Worm (Caenorhabditis elegans): ENCODE results near the gene npp-3.

Gene npp-3

DNA sequence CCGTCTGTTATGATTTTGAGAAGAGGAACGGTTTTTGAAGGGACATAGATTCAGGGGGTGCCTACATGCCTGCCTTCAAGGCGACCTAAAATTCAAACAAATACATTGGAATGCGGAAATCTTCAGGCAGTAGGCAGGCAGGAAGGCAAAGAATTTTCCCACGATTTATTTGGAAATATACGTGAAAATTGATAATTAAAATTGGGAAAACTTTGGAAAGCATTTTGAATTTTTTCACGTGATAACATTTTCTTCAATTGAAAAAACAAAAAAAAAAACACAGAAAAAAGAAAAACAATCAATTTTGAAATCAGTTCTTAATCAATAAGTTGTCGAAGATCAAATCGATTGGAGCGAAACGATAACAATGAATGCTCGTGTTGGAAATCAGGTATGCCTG is 31.6 kb upstream of the npp-3 start, which contains the start of gene ZK930.4:
ZK930.4 (plus strand) TSS at position 301 of the 400 bp plus-strand sequence.
- TF ChIP-seq lin-39 (tag; optimal IDR thresholded peaks at IDR 0.05), result no peak
- TF ChIP-seq lsy-2 (tag; optimal IDR thresholded peaks at IDR 0.05), result no peak
- TF ChIP-seq egl-27 (tag; optimal IDR thresholded peaks at IDR 0.05), result no peak
- TF ChIP-seq nhr-25 (tag; optimal IDR thresholded peaks at IDR 0.05), result no peak
- TF ChIP-seq nhr-129 (tag; optimal IDR thresholded peaks at IDR 0.05), result no peak
- TF ChIP-seq skn-1 (tag; optimal IDR thresholded peaks at IDR 0.05), result no peak
- no peak for TF ChIP-seq mab-5 (tag; optimal IDR thresholded peaks at IDR 0.05)
- TF ChIP-seq sma-3 (GFP tag; optimal IDR thresholded peaks at IDR 0.05), result no peak
- no peak for TF ChIP-seq ceh-16 (tag; optimal IDR thresholded peaks at IDR 0.05)
- TF ChIP-seq unc-62 (GFP tag; optimal IDR thresholded peaks at IDR 0.05), result no peak

DNA sequence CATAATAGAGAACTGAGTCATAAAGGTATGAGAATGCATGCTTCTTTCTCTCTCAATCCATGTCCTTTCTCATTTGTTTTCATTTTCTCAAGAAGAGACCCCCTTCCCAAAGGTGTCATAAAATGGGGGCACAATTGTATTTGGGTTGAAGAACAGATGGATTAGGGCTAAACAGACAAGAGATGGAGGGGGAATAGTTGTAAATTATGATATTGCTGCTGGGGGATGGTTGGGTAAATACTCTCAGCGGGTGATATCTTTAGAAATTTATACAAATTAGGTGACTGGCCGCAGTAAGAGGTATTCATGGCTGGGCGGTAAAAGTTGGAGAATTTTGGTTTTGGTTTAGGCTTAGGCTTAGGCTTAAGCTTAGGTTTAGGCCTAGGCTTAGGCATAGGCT is 30.4 kb upstream of the npp-3 start:
- TF ChIP-seq sma-3 (GFP tag; optimal IDR thresholded peaks at IDR 0.05) (no peak), mab-5 (tag; optimal IDR thresholded peaks at IDR 0.05) (no peak), unc-39 (tag; optimal IDR thresholded peaks at IDR 0.05) (no peak), nhr-77 (tag; optimal IDR thresholded peaks at IDR 0.05) (no peak), gmeb-1 (tag; optimal IDR thresholded peaks at IDR 0.05) (no peak), sem-4 (tag; optimal IDR thresholded peaks at IDR 0.05) (no peak), lin-11 (tag; optimal IDR thresholded peaks at IDR 0.05) (no peak), blmp-1 (tag; optimal IDR thresholded peaks at IDR 0.05; ENCODE audit: insufficient read depth) (no peak), nhr-11 (tag; optimal IDR thresholded peaks at IDR 0.05) (no peak)

DNA sequence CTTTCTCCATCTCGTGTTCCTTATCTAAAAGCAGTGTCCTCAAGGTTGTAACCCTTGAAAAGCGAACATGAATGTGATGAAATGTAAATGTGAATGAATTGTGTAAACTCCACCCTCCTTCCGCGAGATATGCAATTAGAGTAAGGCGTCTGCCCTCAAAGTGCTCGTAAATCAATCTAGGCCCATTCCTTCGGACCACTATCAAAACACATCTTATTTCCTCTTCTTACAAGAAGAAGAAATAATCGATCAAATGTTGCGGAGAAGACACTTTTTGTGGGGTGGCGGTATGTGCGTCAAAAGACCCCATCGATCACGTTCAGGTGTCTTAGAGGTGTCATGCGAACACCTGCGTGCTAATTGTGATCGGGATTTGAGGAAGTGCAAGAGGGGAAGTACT is 27.6 kb upstream of the npp-3 start:
- TF ChIP-seq nhr-129 (tag; optimal IDR thresholded peaks at IDR 0.05), result no peak
- no peak for TF ChIP-seq C34F6.9 (tag; optimal IDR thresholded peaks at IDR 0.05)
- TF ChIP-seq dmd-4 (tag; optimal IDR thresholded peaks at IDR 0.05), result no peak
- TF ChIP-seq mab-5 (tag; optimal IDR thresholded peaks at IDR 0.05), result peak; percentile 26

DNA sequence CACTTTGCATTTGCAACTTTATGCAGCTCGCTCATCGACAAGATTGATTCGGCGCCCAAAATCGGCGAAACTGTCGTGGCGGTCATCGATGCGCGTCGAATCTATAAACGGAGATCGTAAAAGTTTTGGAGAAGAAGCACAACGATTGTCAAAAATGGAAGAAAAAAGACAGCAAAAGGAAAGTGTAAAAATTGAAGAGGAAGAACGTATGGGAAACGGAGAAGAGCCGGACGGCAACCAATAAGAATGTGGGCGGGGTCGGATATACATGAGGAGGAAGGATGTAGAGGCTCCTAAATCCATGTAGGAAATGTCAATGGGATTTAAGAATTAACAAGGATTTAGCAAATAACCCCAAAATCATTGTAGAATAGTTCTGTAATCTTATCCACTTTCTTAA is 26.5 kb upstream of the npp-3 start, which contains the start of gene vab-23:
vab-23 (minus strand) TSS at position 101 of the 400 bp plus-strand sequence.
- no peak for TF ChIP-seq egl-27 (tag; optimal IDR thresholded peaks at IDR 0.05)
- no peak for TF ChIP-seq mbf-1 (tag; optimal IDR thresholded peaks at IDR 0.05)
- TF ChIP-seq nhr-77 (tag; optimal IDR thresholded peaks at IDR 0.05), result no peak
- TF ChIP-seq gmeb-1 (tag; optimal IDR thresholded peaks at IDR 0.05), result no peak
- no peak for TF ChIP-seq sma-3 (GFP tag; optimal IDR thresholded peaks at IDR 0.05)
- no peak for TF ChIP-seq unc-55 (GFP tag; optimal IDR thresholded peaks at IDR 0.05)
- TF ChIP-seq peb-1 (tag; optimal IDR thresholded peaks at IDR 0.05), result no peak
- TF ChIP-seq lin-13 (GFP tag; optimal IDR thresholded peaks at IDR 0.05), result no peak
- no peak for TF ChIP-seq ama-1 (optimal IDR thresholded peaks at IDR 0.05)
- no peak for TF ChIP-seq nhr-25 (tag; optimal IDR thresholded peaks at IDR 0.05)
- no peak for TF ChIP-seq nhr-237 (tag; optimal IDR thresholded peaks at IDR 0.05)
- TF ChIP-seq Y55F3AM.14 (GFP tag; optimal IDR thresholded peaks at IDR 0.05), result no peak
- no peak for TF ChIP-seq C34F6.9 (tag; optimal IDR thresholded peaks at IDR 0.05)
- no peak for TF ChIP-seq blmp-1 (tag; optimal IDR thresholded peaks at IDR 0.05; ENCODE audit: insufficient read depth)
- TF ChIP-seq nhr-11 (tag; optimal IDR thresholded peaks at IDR 0.05), result no peak
- TF ChIP-seq ZK546.5 (tag; optimal IDR thresholded peaks at IDR 0.05), result no peak
- no peak for TF ChIP-seq elt-3 (tag; optimal IDR thresholded peaks at IDR 0.05)
- no peak for TF ChIP-seq nhr-21 (tag; optimal IDR thresholded peaks at IDR 0.05)
- TF ChIP-seq ceh-82 (tag; optimal IDR thresholded peaks at IDR 0.05), result no peak
- no peak for TF ChIP-seq nhr-12 (tag; optimal IDR thresholded peaks at IDR 0.05)

DNA sequence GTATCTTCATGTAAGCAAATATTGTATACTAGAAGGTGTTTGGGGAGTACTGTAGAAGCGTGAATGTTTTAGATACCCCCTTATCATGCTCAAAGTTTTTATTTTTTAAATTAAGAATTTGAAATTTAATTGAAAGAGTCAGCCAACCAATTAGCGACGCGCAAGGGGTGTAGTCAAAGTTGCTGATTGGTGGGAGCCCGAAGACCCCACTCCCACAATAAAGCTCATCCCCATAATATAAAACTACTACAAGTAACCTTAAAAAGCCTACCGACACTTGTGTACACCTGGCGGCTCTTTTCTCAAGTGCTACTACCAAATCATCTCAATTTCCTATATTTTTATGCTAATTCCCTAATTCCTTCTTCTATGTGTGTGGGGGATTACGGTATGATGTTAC is 25.2 kb upstream of the npp-3 start:
- TF ChIP-seq unc-39 (tag; optimal IDR thresholded peaks at IDR 0.05) (no peak), gmeb-1 (tag; optimal IDR thresholded peaks at IDR 0.05) (no peak), ztf-11 (tag; optimal IDR thresholded peaks at IDR 0.05) (no peak), aly-2 (tag; optimal IDR thresholded peaks at IDR 0.05) (no peak), C34F6.9 (tag; optimal IDR thresholded peaks at IDR 0.05) (no peak), mab-5 (tag; optimal IDR thresholded peaks at IDR 0.05) (no peak), ceh-16 (tag; optimal IDR thresholded peaks at IDR 0.05) (no peak), skn-1 (tag; optimal IDR thresholded peaks at IDR 0.05) (no peak), ztf-1 (GFP tag; conservative IDR thresholded peaks at IDR 0.05) (no peak), F13H6.1 (tag; optimal IDR thresholded peaks at IDR 0.05) (no peak), nhr-10 (tag; optimal IDR thresholded peaks at IDR 0.05) (no peak), nhr-12 (tag; optimal IDR thresholded peaks at IDR 0.05) (no peak)
